Fruit fly (Drosophila melanogaster) whole organism, embryonic: ENCODE measurements around the gene Dmtn.
A peak's percentile ranks its signal among the peaks of the same experiment; 100 is the strongest.

Experiments
- Asciz ChIP-seq: fragments of 200-800 bp; sonication (Bioruptor generic); optimal IDR thresholded peaks from 2 replicates; lab custom pipeline; 2017; ENCODE audit warnings: missing biosample characterization, mild to moderate bottlenecking, missing genetic modification characterization, missing genetic modification reagents
- CG11560 ChIP-seq: fragments of 200-800 bp; sonication (Bioruptor generic); IDR thresholded peaks from 3 replicates; pipeline ENCODE4 v1.3.6; 2022; ENCODE audit warnings: missing biosample characterization, missing genetic modification characterization
- CG11695 ChIP-seq: fragments of 200-800 bp; sonication (Bioruptor generic); IDR thresholded peaks from 3 replicates; pipeline ENCODE4 v1.3.6; 2022; ENCODE audit warnings: missing biosample characterization, missing genetic modification characterization
- CG12299 ChIP-seq: fragments of 200-800 bp; sonication (Bioruptor generic); optimal IDR thresholded peaks from 2 replicates; lab custom pipeline; 2018; ENCODE audit warnings: missing biosample characterization, mild to moderate bottlenecking, missing genetic modification characterization
- CG14050 ChIP-seq: fragments of 200-800 bp; sonication (Bioruptor generic); IDR thresholded peaks from 3 replicates; pipeline ENCODE4 v1.3.6; 2022; ENCODE audit warnings: missing biosample characterization, missing genetic modification characterization
- CG17568 ChIP-seq: fragments of 200-800 bp; sonication (Bioruptor generic); optimal IDR thresholded peaks from 2 replicates; lab custom pipeline; 2018; ENCODE audit warnings: missing biosample characterization, mild to moderate bottlenecking, missing genetic modification characterization, moderate library complexity
- CG17612 ChIP-seq: fragments of 200-800 bp; sonication (Bioruptor generic); IDR thresholded peaks from 2 replicates; pipeline ENCODE4 v1.3.6; 2022; ENCODE audit warnings: missing biosample characterization, missing genetic modification characterization
- CG2129 ChIP-seq: fragments of 200-800 bp; sonication (Bioruptor generic); IDR thresholded peaks from 2 replicates; pipeline ENCODE4 v1.3.6; 2022; ENCODE audit warnings: missing biosample characterization, missing genetic modification characterization; ENCODE audit not compliant: partially characterized antibody
- CG34422 ChIP-seq: fragments of 200-800 bp; sonication (Bioruptor generic); IDR thresholded peaks from 3 replicates; pipeline ENCODE4 v1.3.6; 2022; ENCODE audit warnings: missing biosample characterization, missing genetic modification characterization
- CG3726 ChIP-seq: fragments of 200-800 bp; sonication (Bioruptor generic); IDR thresholded peaks from 3 replicates; pipeline ENCODE4, ENCODE4 v1.3.6; 2022; ENCODE audit warnings: missing biosample characterization, missing genetic modification characterization
- CG3995 ChIP-seq: fragments of 200-800 bp; sonication (Bioruptor generic); optimal IDR thresholded peaks from 3 replicates; lab custom pipeline; 2016; ENCODE audit warnings: missing biosample characterization, missing genetic modification characterization
- CG4360 ChIP-seq: fragments of 200-800 bp; sonication (Bioruptor generic); IDR thresholded peaks from 2 replicates; pipeline ENCODE4 v1.3.6; 2022; ENCODE audit warnings: missing biosample characterization, missing genetic modification characterization
- CG6654 ChIP-seq: fragments of 200-800 bp; sonication (Bioruptor generic); optimal IDR thresholded peaks from 2 replicates; lab custom pipeline; 2017; ENCODE audit warnings: missing biosample characterization, mild to moderate bottlenecking, missing genetic modification characterization
- CG7372 ChIP-seq: fragments of 200-800 bp; sonication (Bioruptor generic); IDR thresholded peaks from 2 replicates; pipeline ENCODE4 v1.3.6; 2022; ENCODE audit warnings: missing biosample characterization, missing genetic modification characterization
- CG9437 ChIP-seq: fragments of 200-800 bp; sonication (Bioruptor generic); optimal IDR thresholded peaks from 2 replicates; lab custom pipeline; 2018; ENCODE audit warnings: missing biosample characterization, mild to moderate bottlenecking, missing genetic modification characterization
- CG9932 ChIP-seq: fragments of 200-800 bp; sonication (Bioruptor generic); IDR thresholded peaks from 2 replicates; pipeline ENCODE4 v1.3.6; 2022; ENCODE audit warnings: missing biosample characterization, missing genetic modification characterization
- CTCF ChIP-seq: fragments of 200-800 bp; sonication (Bioruptor generic); optimal IDR thresholded peaks from 2 replicates; lab custom pipeline; 2017; ENCODE audit warnings: missing biosample characterization, mild to moderate bottlenecking, missing genetic modification characterization, moderate library complexity
- D19B ChIP-seq: fragments of 200-800 bp; sonication (Bioruptor generic); optimal IDR thresholded peaks from 2 replicates; lab custom pipeline; 2017; ENCODE audit warnings: missing biosample characterization, mild to moderate bottlenecking, missing genetic modification characterization
- Dbx ChIP-seq: fragments of 200-800 bp; sonication (Bioruptor generic); IDR thresholded peaks from 3 replicates; pipeline ENCODE4 v1.3.6; 2022; ENCODE audit warnings: missing biosample characterization, missing genetic modification characterization
- Ets97D ChIP-seq: fragments of 200-800 bp; sonication (Bioruptor generic); optimal IDR thresholded peaks from 3 replicates; lab custom pipeline; 2016; ENCODE audit warnings: missing biosample characterization, missing genetic modification characterization
- Fer3 ChIP-seq: fragments of 200-800 bp; sonication (Bioruptor generic); optimal IDR thresholded peaks from 2 replicates; lab custom pipeline; 2018; ENCODE audit warnings: missing biosample characterization, mild to moderate bottlenecking, missing genetic modification characterization, moderate library complexity
- HLH54F ChIP-seq: fragments of 200-800 bp; sonication (Bioruptor generic); optimal IDR thresholded peaks from 3 replicates; lab custom pipeline; 2016; ENCODE audit warnings: missing biosample characterization, missing genetic modification characterization
- HmgZ ChIP-seq: fragments of 200-800 bp; sonication (Bioruptor generic); optimal IDR thresholded peaks from 2 replicates; lab custom pipeline; 2018; ENCODE audit warnings: missing biosample characterization, mild to moderate bottlenecking, missing genetic modification characterization
- Mrtf ChIP-seq: fragments of 200-800 bp; sonication (Bioruptor generic); IDR thresholded peaks from 3 replicates; pipeline ENCODE4 v1.3.6; 2022; ENCODE audit warnings: missing biosample characterization, missing genetic modification characterization
- NC2α ChIP-seq: fragments of 200-800 bp; sonication (Bioruptor generic); optimal IDR thresholded peaks from 2 replicates; lab custom pipeline; 2016; ENCODE audit warnings: missing biosample characterization, missing genetic modification characterization
- NK7.1 ChIP-seq: fragments of 200-800 bp; sonication (Bioruptor generic); optimal IDR thresholded peaks from 3 replicates; lab custom pipeline; 2016; ENCODE audit warnings: missing biosample characterization, missing genetic modification characterization
- Nf-YA ChIP-seq: fragments of 200-800 bp; sonication (Bioruptor generic); IDR thresholded peaks from 2 replicates; pipeline ENCODE4 v1.3.6; 2022; ENCODE audit warnings: missing biosample characterization, missing genetic modification characterization
- Nf-YB ChIP-seq: fragments of 200-800 bp; sonication (Bioruptor generic); optimal IDR thresholded peaks from 3 replicates; lab custom pipeline; 2019; ENCODE audit warnings: missing biosample characterization, mild to moderate bottlenecking, missing genetic modification characterization, moderate library complexity
- NfI ChIP-seq: fragments of 200-800 bp; sonication (Bioruptor generic); optimal IDR thresholded peaks from 3 replicates; lab custom pipeline; 2018; ENCODE audit warnings: missing biosample characterization, mild to moderate bottlenecking, missing genetic modification characterization, moderate library complexity
- Sin3A ChIP-seq: fragments of >200 bp; optimal IDR thresholded peaks from 2 replicates; lab custom pipeline; 2018
- Spps ChIP-seq: fragments of 200-800 bp; sonication (Bioruptor generic); optimal IDR thresholded peaks from 2 replicates; lab custom pipeline; 2018; ENCODE audit warnings: missing biosample characterization, mild to moderate bottlenecking, missing genetic modification characterization
- TFAM ChIP-seq: fragments of 200-800 bp; sonication (Bioruptor generic); optimal IDR thresholded peaks from 2 replicates; lab custom pipeline; 2017; ENCODE audit warnings: missing biosample characterization, missing genetic modification characterization, inconsistent platforms
- Tbp ChIP-seq: fragments of >200 bp; optimal IDR thresholded peaks from 2 replicates; lab custom pipeline; 2018; ENCODE audit warnings: missing biosample characterization, missing genetic modification characterization
- Xrp1 ChIP-seq: fragments of 200-800 bp; sonication (Bioruptor generic); IDR thresholded peaks from 2 replicates; pipeline ENCODE4 v1.3.6; 2022; ENCODE audit warnings: missing biosample characterization, missing genetic modification characterization
- ase ChIP-seq: fragments of 200-800 bp; sonication (Bioruptor generic); IDR thresholded peaks from 3 replicates; pipeline ENCODE4 v1.3.6; 2022; ENCODE audit warnings: missing biosample characterization, missing genetic modification characterization
- disco-r ChIP-seq: fragments of 200-800 bp; sonication (Bioruptor generic); optimal IDR thresholded peaks from 2 replicates; lab custom pipeline; 2016; ENCODE audit warnings: missing biosample characterization, missing genetic modification characterization
- dmrt11E ChIP-seq: fragments of 200-800 bp; sonication (Bioruptor generic); optimal IDR thresholded peaks from 3 replicates; lab custom pipeline; 2018; ENCODE audit warnings: missing biosample characterization, mild to moderate bottlenecking, missing genetic modification characterization, moderate library complexity
- dpn ChIP-seq, 2 experiments: fragments of 200-800 bp; sonication (Bioruptor generic); optimal IDR thresholded peaks; 3 replicates each; lab custom pipeline; 2016; ENCODE audit warnings: missing biosample characterization in 2 of 2, missing genetic modification characterization in 2 of 2
- en ChIP-seq: fragments of 200-800 bp; sonication (Bioruptor generic); optimal IDR thresholded peaks from 2 replicates; lab custom pipeline; 2016; ENCODE audit warnings: missing biosample characterization, missing genetic modification characterization
- fd64A ChIP-seq: fragments of 200-800 bp; sonication (Bioruptor generic); optimal IDR thresholded peaks from 3 replicates; lab custom pipeline; 2018; ENCODE audit warnings: missing biosample characterization, mild to moderate bottlenecking, missing genetic modification characterization
- gsb ChIP-seq: fragments of 200-800 bp; sonication (Bioruptor generic); IDR thresholded peaks from 2 replicates; pipeline ENCODE4 v1.3.6; 2022; ENCODE audit warnings: missing biosample characterization, missing genetic modification characterization
- gt ChIP-seq: fragments of 200-800 bp; sonication (Bioruptor generic); IDR thresholded peaks from 2 replicates; pipeline ENCODE4 v1.3.6; 2022; ENCODE audit warnings: missing biosample characterization, missing genetic modification characterization
- hth ChIP-seq: fragments of >200 bp; optimal IDR thresholded peaks from 2 replicates; lab custom pipeline; 2017; ENCODE audit warnings: inconsistent platforms
- kni ChIP-seq: fragments of 200-800 bp; sonication (Bioruptor generic); optimal IDR thresholded peaks from 3 replicates; lab custom pipeline; 2017; ENCODE audit warnings: mild to moderate bottlenecking, missing biosample characterization, missing genetic modification reagents, missing genetic modification characterization
- mirr ChIP-seq: fragments of 200-800 bp; sonication (Bioruptor generic); optimal IDR thresholded peaks from 3 replicates; lab custom pipeline; 2018; ENCODE audit warnings: missing biosample characterization, mild to moderate bottlenecking, missing genetic modification characterization
- nom ChIP-seq: fragments of 200-800 bp; sonication (Bioruptor generic); optimal IDR thresholded peaks from 2 replicates; lab custom pipeline; 2017; ENCODE audit warnings: missing biosample characterization, missing genetic modification characterization, mild to moderate bottlenecking, moderate library complexity, missing genetic modification reagents
- p53 ChIP-seq: fragments of 200-800 bp; sonication (Bioruptor generic); optimal IDR thresholded peaks from 2 replicates; lab custom pipeline; 2016; ENCODE audit warnings: missing biosample characterization, missing genetic modification characterization
- pho ChIP-seq: fragments of 200-800 bp; sonication (Bioruptor generic); optimal IDR thresholded peaks from 2 replicates; lab custom pipeline; 2016; ENCODE audit warnings: missing biosample characterization, missing genetic modification characterization
- schlank ChIP-seq: fragments of 200-800 bp; sonication (Bioruptor generic); optimal IDR thresholded peaks from 2 replicates; lab custom pipeline; 2018; ENCODE audit warnings: missing biosample characterization, mild to moderate bottlenecking, missing genetic modification characterization
- sens-2 ChIP-seq: fragments of 200-800 bp; sonication (Bioruptor generic); IDR thresholded peaks from 2 replicates; pipeline ENCODE4 v1.3.6; 2022; ENCODE audit warnings: missing biosample characterization, missing genetic modification characterization
- tap ChIP-seq: fragments of 200-800 bp; optimal IDR thresholded peaks from 3 replicates; lab custom pipeline; 2019; ENCODE audit warnings: missing biosample characterization, mild to moderate bottlenecking, missing genetic modification characterization, moderate library complexity
- tna ChIP-seq: fragments of 200-800 bp; sonication (Bioruptor generic); IDR thresholded peaks from 2 replicates; pipeline ENCODE4 v1.3.6; 2022; ENCODE audit warnings: missing biosample characterization, missing genetic modification characterization; ENCODE audit not compliant: partially characterized antibody
- unc-4 ChIP-seq: fragments of 200-800 bp; sonication (Bioruptor generic); IDR thresholded peaks from 2 replicates; pipeline ENCODE4 v1.3.6; 2022; ENCODE audit warnings: missing biosample characterization, missing genetic modification characterization; ENCODE audit not compliant: partially characterized antibody

The Dmtn gene

dm6 chr3R:6350755-6351154 lies 54.9 kb downstream of the Dmtn start, which contains the start of gene Pak (continued):
- TF ChIP-seq tna (GFP tag; lab: Robert Waterston, UW) (peak; percentile 93), NC2α (GFP tag; lab: Kevin White, UChicago) (no peak), p53 (GFP tag; lab: Kevin White, UChicago) (no peak), tap (no peak), Dbx (GFP tag; lab: Robert Waterston, UW) (no peak), CG3726 (GFP tag; lab: Robert Waterston, UW) (no peak), CG14050 (GFP tag; lab: Robert Waterston, UW) (no peak), pho (GFP tag; lab: Kevin White, UChicago) (no peak), dpn (GFP tag; optimal IDR thresholded peaks at IDR 0.05; lab: Kevin White, UChicago) (no peak), gsb (GFP tag; lab: Robert Waterston, UW) (no peak), D19B (no peak), TFAM (no peak), CG3995 (peak; percentile 98), gt (GFP tag; lab: Robert Waterston, UW) (no peak), unc-4 (GFP tag; lab: Robert Waterston, UW) (peak; percentile 94), ase (no peak), HLH54F (GFP tag; lab: Kevin White, UChicago) (no peak), disco-r (GFP tag; lab: Kevin White, UChicago) (no peak), hth (lab: Kevin White, UChicago) (no peak), Sin3A (lab: Kevin White, UChicago) (peak; percentile 44), CG11560 (tag; lab: Robert Waterston, UW) (peak; percentile 97), Fer3 (tag; lab: Kevin White, UChicago) (no peak), NK7.1 (no peak), CG9437 (no peak), sens-2 (no peak), CG17612 (GFP tag; lab: Robert Waterston, UW) (no peak), CG2129 (GFP tag; lab: Robert Waterston, UW) (peak; percentile 76), Mrtf (GFP tag; lab: Robert Waterston, UW) (no peak), kni (GFP tag; lab: Kevin White, UChicago) (no peak), CG17568 (GFP tag; lab: Kevin White, UChicago) (no peak), CG11695 (GFP tag; lab: Robert Waterston, UW) (no peak; the same call in 2 of the 3 replicates), Spps (no peak), CG12299 (tag; lab: Kevin White, UChicago) (no peak), NfI (GFP tag; lab: Kevin White, UChicago) (no peak), Asciz (GFP tag; lab: Kevin White, UChicago) (no peak), schlank (tag; lab: Kevin White, UChicago) (no peak), Nf-YA (GFP tag; lab: Robert Waterston, UW) (no peak), CG9932 (GFP tag; lab: Robert Waterston, UW) (peak; percentile 46; the same call in 1 of the 2 replicates), CG34422 (GFP tag; lab: Robert Waterston, UW) (no peak; the same call in 2 of the 3 replicates), Xrp1 (GFP tag; lab: Robert Waterston, UW) (no peak), mirr (GFP tag; lab: Kevin White, UChicago) (no peak), HmgZ (tag; lab: Kevin White, UChicago) (peak; percentile 33), CG4360 (GFP tag; lab: Robert Waterston, UW) (no peak), nom (no peak), dmrt11E (tag; lab: Kevin White, UChicago) (no peak), CG7372 (GFP tag; lab: Robert Waterston, UW) (no peak), CG6654 (GFP tag; lab: Kevin White, UChicago) (no peak), CTCF (peak; percentile 15), Ets97D (peak; percentile 58), Tbp (GFP tag; lab: Kevin White, UChicago) (no peak), fd64A (GFP tag; lab: Kevin White, UChicago) (no peak), Nf-YB (no peak), en (no peak)
